Worm (Caenorhabditis elegans): ENCODE results near the gene fbxa-202.

ce11 chrV:6368494-6368893 lies 41.4 kb downstream of the fbxa-202 start:
- TF ChIP-seq tbx-2 (tag; optimal IDR thresholded peaks at IDR 0.05) (no peak), ZK546.5 (tag; optimal IDR thresholded peaks at IDR 0.05) (no peak), R02D3.7 (tag; optimal IDR thresholded peaks at IDR 0.05) (no peak), ceh-9 (tag; optimal IDR thresholded peaks at IDR 0.05) (no peak), jun-1 (tag; optimal IDR thresholded peaks at IDR 0.05) (no peak), fkh-10 (GFP tag; optimal IDR thresholded peaks at IDR 0.05) (no peak)
